Worm (Caenorhabditis elegans) whole organism, L3 larva: ENCODE data around the gene fbxc-54.

Experiments used
- nhr-12 ChIP-seq: fragments of 150-350 bp; optimal IDR thresholded peaks from 2 replicates; lab custom pipeline; 2014; ENCODE audit warnings: missing biosample characterization, missing genetic modification characterization
- unc-39 ChIP-seq: sonication (generic microtip); optimal IDR thresholded peaks from 4 replicates; lab custom pipeline; 2017; ENCODE audit warnings: missing biosample characterization, missing genetic modification characterization
- zag-1 ChIP-seq: fragments of 150-350 bp; optimal IDR thresholded peaks from 2 replicates; lab custom pipeline; 2014; ENCODE audit warnings: missing biosample characterization, missing genetic modification characterization
- ztf-4 ChIP-seq: fragments of 150-350 bp; optimal IDR thresholded peaks from 2 replicates; lab custom pipeline; 2014; ENCODE audit warnings: missing biosample characterization, missing genetic modification characterization

- no peak for TF ChIP-seq ztf-4 (tag; lab: Kevin White, UChicago)
- TF ChIP-seq nhr-12 (tag; lab: Kevin White, UChicago): no peak
- no peak for TF ChIP-seq zag-1 (tag; lab: Kevin White, UChicago)
- TF ChIP-seq unc-39 (tag; lab: Kevin White, UChicago): no peak
These were observed at the start of gene fbxc-54, which contains the start of gene F23F1.5 for ce11 chrII:31521-31920.
